Worm (Caenorhabditis elegans) whole organism, mixed stage, embryonic: Measurements from ENCODE around the gene D2023.1.

Experiments used
- elt-3 ChIP-seq: fragments of 150-350 bp; optimal IDR thresholded peaks from 2 replicates; lab custom pipeline; 2014; ENCODE audit warnings: missing biosample characterization, missing genetic modification characterization
- lin-13 ChIP-seq: fragments of 150-350 bp; optimal IDR thresholded peaks from 2 replicates; lab custom pipeline; 2014; ENCODE audit warnings: missing biosample characterization, missing genetic modification characterization
- nhr-12 ChIP-seq: fragments of 150-350 bp; optimal IDR thresholded peaks from 2 replicates; lab custom pipeline; 2014; ENCODE audit warnings: missing biosample characterization, missing genetic modification characterization
- nhr-28 ChIP-seq: fragments of 150-350 bp; optimal IDR thresholded peaks from 2 replicates; lab custom pipeline; 2014; ENCODE audit warnings: missing biosample characterization, missing genetic modification characterization
- snpc-4 ChIP-seq: fragments of 150-350 bp; optimal IDR thresholded peaks from 2 replicates; lab custom pipeline; 2014; ENCODE audit warnings: missing biosample characterization, missing genetic modification characterization
- unc-39 ChIP-seq: fragments of 150-350 bp; optimal IDR thresholded peaks from 2 replicates; lab custom pipeline; 2014; ENCODE audit warnings: missing biosample characterization, missing genetic modification characterization

DNA sequence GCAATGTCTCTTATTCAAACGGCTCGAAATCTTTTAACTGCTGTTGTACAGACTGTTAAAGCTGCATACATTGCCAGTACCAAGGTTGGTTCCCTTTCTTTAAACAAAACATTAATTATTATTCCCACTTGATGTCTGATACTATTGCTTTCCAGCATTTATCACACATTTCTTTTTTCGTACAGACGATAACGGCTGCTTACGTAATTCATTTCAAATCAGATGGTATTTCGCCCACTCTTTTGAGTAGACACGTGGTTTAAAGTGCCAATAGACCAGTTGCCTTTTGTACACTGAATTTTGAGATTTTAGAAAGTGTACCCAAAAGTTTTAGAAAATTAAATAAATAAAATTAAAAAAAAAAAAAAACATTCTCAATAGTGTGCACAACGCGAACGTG, 60.1 kb downstream of the D2023.1 start:
- no peak for TF ChIP-seq lin-13 (tag; lab: Kevin White, UChicago)
- no peak for TF ChIP-seq snpc-4 (tag; lab: Kevin White, UChicago)
- TF ChIP-seq unc-39 (tag; lab: Kevin White, UChicago) = no peak
- TF ChIP-seq nhr-28 (tag; lab: Kevin White, UChicago) = no peak
- no peak for TF ChIP-seq nhr-12 (tag; lab: Kevin White, UChicago)
- no peak for TF ChIP-seq elt-3 (tag; lab: Kevin White, UChicago)
